Fruit fly (Drosophila melanogaster) whole organism: Measurements from ENCODE around the gene Targ1.

Source experiments
- Dll ChIP-seq: fragments of >200 bp; optimal IDR thresholded peaks from 2 replicates; lab custom pipeline; 2017
- pan ChIP-seq: fragments of >200 bp; optimal IDR thresholded peaks from 2 replicates; lab custom pipeline; 2017
- usp ChIP-seq: fragments of >200 bp; optimal IDR thresholded peaks from 2 replicates; lab custom pipeline; 2017; ENCODE audit warnings: missing biosample characterization, missing genetic modification characterization, mixed read lengths

- TF ChIP-seq usp (GFP tag; lab: Kevin White, UChicago) (no peak), Dll (no peak), pan (lab: Kevin White, UChicago) (no peak)
These were observed 34.4 kb upstream of the Targ1 start for dm6 chr3L:21236959-21237551.
